Worm (Caenorhabditis elegans) whole organism, early embryonic: ENCODE measurements around the gene acr-15.

Experiments
- B0310.2 ChIP-seq: sonication (generic microtip); optimal IDR thresholded peaks from 2 replicates; lab custom pipeline; 2016; ENCODE audit warnings: mild to moderate bottlenecking, missing genetic modification characterization, missing compliant biosample characterization
- F13C5.2 ChIP-seq: sonication (generic microtip); optimal IDR thresholded peaks from 2 replicates; lab custom pipeline; 2017; ENCODE audit warnings: mild to moderate bottlenecking, missing genetic modification characterization, inconsistent platforms, missing compliant biosample characterization
- aly-1 ChIP-seq: sonication (generic microtip); optimal IDR thresholded peaks from 2 replicates; lab custom pipeline; 2016; ENCODE audit warnings: missing genetic modification characterization, missing compliant biosample characterization
- ama-1 ChIP-seq: fragments of 150-350 bp; optimal IDR thresholded peaks from 2 replicates; lab custom pipeline; 2014
- ceh-13 ChIP-seq: fragments of 200-800 bp; sonication (Bioruptor generic); optimal IDR thresholded peaks from 2 replicates; lab custom pipeline; 2018; ENCODE audit warnings: mild to moderate bottlenecking, missing genetic modification characterization, missing compliant biosample characterization
- ceh-36 ChIP-seq: sonication (generic microtip); optimal IDR thresholded peaks from 2 replicates; lab custom pipeline; 2016; ENCODE audit warnings: missing genetic modification characterization, inconsistent platforms, missing compliant biosample characterization
- ets-7 ChIP-seq: sonication (generic microtip); optimal IDR thresholded peaks from 2 replicates; lab custom pipeline; 2016; ENCODE audit warnings: missing genotype, missing genetic modification characterization, missing compliant biosample characterization
- flt-1 ChIP-seq: fragments of 200-800 bp; sonication (Bioruptor generic); IDR thresholded peaks from 2 replicates; pipeline ENCODE4 v1.3.6; 2022; ENCODE audit warnings: missing genetic modification characterization, missing compliant biosample characterization
- hmbx-1 ChIP-seq: sonication (generic microtip); optimal IDR thresholded peaks from 2 replicates; lab custom pipeline; 2016; ENCODE audit warnings: mild to moderate bottlenecking, missing genetic modification characterization, missing compliant biosample characterization
- hmg-4 ChIP-seq: fragments of 200-800 bp; sonication (Bioruptor generic); optimal IDR thresholded peaks from 2 replicates; lab custom pipeline; 2018; ENCODE audit warnings: mild to moderate bottlenecking, missing genetic modification characterization, missing compliant biosample characterization
- hnd-1 ChIP-seq: sonication (generic microtip); optimal IDR thresholded peaks from 2 replicates; lab custom pipeline; 2016; ENCODE audit warnings: missing genetic modification characterization, missing compliant biosample characterization
- pes-1 ChIP-seq: fragments of 200-800 bp; sonication (Bioruptor generic); IDR thresholded peaks from 2 replicates; pipeline ENCODE4 v1.3.6; 2022; ENCODE audit warnings: missing genetic modification reagents, missing genetic modification characterization, missing compliant biosample characterization
- scrt-1 ChIP-seq: fragments of 200-800 bp; sonication (Bioruptor generic); IDR thresholded peaks from 2 replicates; pipeline ENCODE4 v1.3.6; 2022; ENCODE audit warnings: missing genetic modification characterization, missing compliant biosample characterization
- sea-1 ChIP-seq: fragments of 200-800 bp; sonication (Bioruptor generic); conservative IDR thresholded peaks from 2 replicates; pipeline ENCODE4 v1.3.6; 2022; ENCODE audit warnings: missing genetic modification characterization, missing compliant biosample characterization
- tbx-11 ChIP-seq: fragments of 200-800 bp; sonication (Bioruptor generic); IDR thresholded peaks from 2 replicates; pipeline ENCODE4 v1.3.6; 2022; ENCODE audit warnings: missing genetic modification characterization, missing compliant biosample characterization
- tbx-37 ChIP-seq: fragments of 200-800 bp; sonication (Bioruptor generic); conservative IDR thresholded peaks from 2 replicates; pipeline ENCODE4 v1.3.6; 2022; ENCODE audit warnings: missing genetic modification reagents, missing genetic modification characterization, missing compliant biosample characterization
- tra-4 ChIP-seq: sonication (generic microtip); optimal IDR thresholded peaks from 2 replicates; lab custom pipeline; 2017; ENCODE audit warnings: missing genetic modification characterization, missing compliant biosample characterization

Gene acr-15

DNA sequence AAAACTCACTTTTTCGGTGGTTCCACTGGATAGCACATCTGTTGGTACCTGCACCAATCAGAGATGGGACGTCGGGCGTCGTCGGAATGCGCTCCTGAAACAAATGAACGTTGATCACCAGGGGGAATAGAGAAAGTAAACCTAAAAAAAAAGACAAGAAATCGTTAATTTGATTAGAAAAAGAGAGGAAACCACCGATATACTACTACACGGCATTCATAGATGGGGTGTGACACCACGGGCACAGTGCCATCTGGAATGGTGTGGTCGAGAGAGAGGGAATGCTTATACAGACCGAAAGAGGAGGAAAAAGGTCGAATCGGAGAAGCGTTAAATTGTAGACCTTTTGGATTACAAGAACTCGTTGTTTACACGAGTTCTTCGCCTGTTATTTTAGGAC, 35.6 kb downstream of the acr-15 start, which contains the start of gene C10B5.3:
Gene C10B5.3 (minus strand): TSS at position 101 of the 400 bp plus-strand sequence.
- TF ChIP-seq tbx-11 = no peak
- TF ChIP-seq scrt-1 (GFP tag; lab: Robert Waterston, UW) = no peak
- TF ChIP-seq ceh-13 = no peak
- no peak for TF ChIP-seq aly-1 (tag; lab: Kevin White, UChicago)
- TF ChIP-seq ceh-36 (tag; lab: Kevin White, UChicago) = no peak
- no peak for TF ChIP-seq ama-1 (lab: Kevin White, UChicago)
- no peak for TF ChIP-seq B0310.2 (tag; lab: Kevin White, UChicago)
- TF ChIP-seq F13C5.2 (tag; lab: Kevin White, UChicago) = no peak
- no peak for TF ChIP-seq hmg-4
- no peak for TF ChIP-seq tbx-37 (GFP tag; lab: Robert Waterston, UW)
- TF ChIP-seq flt-1 (GFP tag; lab: Robert Waterston, UW) = no peak
- TF ChIP-seq tra-4 (tag; lab: Kevin White, UChicago) = no peak
- no peak for TF ChIP-seq hnd-1 (tag; lab: Kevin White, UChicago)
- TF ChIP-seq hmbx-1 (tag; lab: Kevin White, UChicago) = no peak
- TF ChIP-seq sea-1 = no peak
- TF ChIP-seq ets-7 (tag; lab: Kevin White, UChicago) = no peak

DNA sequence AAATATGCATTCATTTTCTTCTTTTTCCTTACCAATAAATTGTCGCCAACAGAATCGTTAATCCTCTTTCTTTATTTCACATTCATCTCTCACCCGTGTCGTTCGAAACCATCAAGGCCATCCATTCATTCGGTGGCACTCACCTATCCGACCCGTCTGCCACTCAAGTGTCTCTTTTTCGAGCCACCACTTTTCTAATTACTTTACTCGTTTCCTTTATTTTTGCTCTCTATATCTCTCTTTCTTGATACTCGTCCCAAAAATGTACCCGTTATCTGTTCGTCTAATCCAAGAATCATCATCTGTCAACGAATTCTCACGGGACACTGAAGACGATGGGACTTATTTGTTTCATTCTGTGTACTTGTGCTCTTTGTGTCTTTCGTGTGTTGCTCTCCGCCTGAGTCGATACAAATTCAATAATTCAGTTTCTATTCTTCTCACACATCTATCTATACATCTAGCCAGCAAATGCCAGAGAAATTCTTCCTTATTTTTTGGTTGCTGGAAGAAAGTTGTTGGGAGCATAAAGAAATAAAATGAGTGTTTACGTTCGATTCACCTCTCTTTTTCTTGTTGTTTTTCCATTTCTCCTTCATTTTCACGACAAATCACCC, 40.3 kb downstream of the acr-15 start:
- TF ChIP-seq ceh-36 (tag; lab: Kevin White, UChicago) (no peak), tbx-37 (GFP tag; lab: Robert Waterston, UW) (no peak), B0310.2 (tag; lab: Kevin White, UChicago) (no peak), aly-1 (tag; lab: Kevin White, UChicago) (no peak)

DNA sequence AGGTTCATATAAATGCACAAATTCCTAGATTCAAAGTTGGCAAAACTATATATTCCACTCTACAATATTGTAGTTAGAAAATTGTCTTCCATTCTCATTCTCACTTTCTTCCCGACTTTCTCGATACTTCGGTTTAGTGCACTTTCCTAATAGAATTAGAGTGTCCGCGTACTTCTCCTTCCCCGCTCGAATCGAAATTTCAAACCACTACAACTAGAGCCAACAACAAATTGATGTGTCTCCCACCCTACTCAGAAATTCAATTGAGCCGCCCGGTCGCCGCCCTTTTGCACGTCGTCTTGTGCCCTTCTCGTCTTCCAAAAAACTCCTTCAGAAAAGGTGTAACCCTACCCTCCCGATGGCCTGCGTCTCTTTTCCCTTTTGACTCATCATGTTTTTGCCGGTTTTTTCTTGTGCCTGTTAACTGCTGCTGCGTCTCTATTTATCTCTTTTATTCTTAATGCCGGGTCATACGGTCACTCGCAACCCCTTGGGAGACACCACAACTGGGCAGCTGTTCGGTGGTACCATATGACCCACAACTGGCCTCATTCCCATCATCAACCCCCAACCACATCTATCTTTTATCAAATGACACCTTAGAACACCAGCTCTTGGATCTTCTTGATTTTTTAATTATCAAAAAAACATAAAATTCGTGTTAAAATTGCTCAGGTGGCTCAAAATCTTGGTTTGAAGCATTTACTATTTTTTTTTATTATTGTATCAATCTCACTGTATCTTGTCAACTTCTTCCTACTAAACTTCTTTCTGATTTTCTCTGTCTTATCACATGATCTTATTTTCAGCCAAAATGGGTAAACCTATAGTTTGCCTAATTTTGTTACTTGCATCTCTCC, 41.8 kb downstream of the acr-15 start, which contains the start of gene tag-196:
Gene tag-196 (plus strand): TSS at position 810 of the 860 bp plus-strand sequence.
- no peak for TF ChIP-seq F13C5.2 (tag; lab: Kevin White, UChicago)
- no peak for TF ChIP-seq scrt-1 (GFP tag; lab: Robert Waterston, UW)
- no peak for TF ChIP-seq ceh-36 (tag; lab: Kevin White, UChicago)
- TF ChIP-seq flt-1 (GFP tag; lab: Robert Waterston, UW) = no peak
- no peak for TF ChIP-seq hmg-4
- TF ChIP-seq tra-4 (tag; lab: Kevin White, UChicago) = no peak
- TF ChIP-seq tbx-37 (GFP tag; lab: Robert Waterston, UW) = no peak
- TF ChIP-seq ama-1 (lab: Kevin White, UChicago) = no peak
- no peak for TF ChIP-seq ets-7 (tag; lab: Kevin White, UChicago)
- no peak for TF ChIP-seq hnd-1 (tag; lab: Kevin White, UChicago)

DNA sequence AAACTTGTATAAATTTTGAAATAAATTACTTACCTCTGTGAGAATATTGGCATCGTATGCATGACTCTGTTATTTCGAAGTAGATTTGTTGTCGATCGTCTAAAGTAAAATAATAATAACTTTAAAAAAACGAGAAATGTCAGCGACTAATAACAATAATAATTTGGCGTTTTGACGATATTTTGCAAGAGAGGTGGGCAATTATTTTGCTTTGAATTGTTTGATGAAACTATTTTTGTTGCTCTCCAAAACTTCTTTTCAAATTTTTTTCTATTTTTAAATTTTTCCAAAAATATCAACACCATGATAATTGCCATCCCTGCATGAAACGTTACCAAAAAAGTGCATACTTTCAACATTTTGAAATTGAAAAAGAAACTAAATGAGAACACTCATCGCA, 46.7 kb downstream of the acr-15 start, which contains the start of gene F41E6.7:
Gene F41E6.7 (minus strand): TSS at position 101 of the 400 bp plus-strand sequence.
- no peak for TF ChIP-seq tbx-11
- TF ChIP-seq F13C5.2 (tag; lab: Kevin White, UChicago) = no peak
- TF ChIP-seq hnd-1 (tag; lab: Kevin White, UChicago) = no peak
- no peak for TF ChIP-seq flt-1 (GFP tag; lab: Robert Waterston, UW)
- no peak for TF ChIP-seq tra-4 (tag; lab: Kevin White, UChicago)
- TF ChIP-seq ets-7 (tag; lab: Kevin White, UChicago) = no peak
- no peak for TF ChIP-seq sea-1
- TF ChIP-seq ceh-36 (tag; lab: Kevin White, UChicago) = no peak
- no peak for TF ChIP-seq pes-1
- TF ChIP-seq hmbx-1 (tag; lab: Kevin White, UChicago) = no peak
- TF ChIP-seq hmg-4 = no peak
- no peak for TF ChIP-seq ama-1 (lab: Kevin White, UChicago)
- no peak for TF ChIP-seq scrt-1 (GFP tag; lab: Robert Waterston, UW)
- no peak for TF ChIP-seq tbx-37 (GFP tag; lab: Robert Waterston, UW)
- TF ChIP-seq aly-1 (tag; lab: Kevin White, UChicago) = no peak
- TF ChIP-seq ceh-13 = no peak
- TF ChIP-seq B0310.2 (tag; lab: Kevin White, UChicago) = no peak

DNA sequence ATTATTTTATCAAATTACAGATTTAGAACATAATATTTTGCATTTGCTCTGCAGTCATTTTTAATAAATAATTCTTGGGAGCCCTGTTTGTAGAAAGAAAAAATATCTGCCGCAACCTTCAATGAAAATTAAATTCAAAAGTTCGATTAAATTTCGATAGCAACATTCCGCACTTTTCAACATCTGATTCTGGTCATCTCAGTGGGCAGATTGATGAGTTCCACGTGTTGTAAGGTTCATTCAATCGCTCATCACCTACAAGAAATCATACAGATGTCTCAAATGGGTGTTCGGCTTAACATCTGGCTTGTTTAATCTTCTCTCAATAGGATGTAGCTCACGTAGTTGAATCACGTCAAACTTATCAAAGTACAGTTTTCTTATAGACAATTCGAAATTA, 47.5 kb downstream of the acr-15 start:
- TF ChIP-seq ceh-36 (tag; lab: Kevin White, UChicago) = no peak
- TF ChIP-seq ceh-13 = no peak
- TF ChIP-seq hmbx-1 (tag; lab: Kevin White, UChicago) = no peak
- TF ChIP-seq tbx-37 (GFP tag; lab: Robert Waterston, UW) = no peak
- no peak for TF ChIP-seq hnd-1 (tag; lab: Kevin White, UChicago)
- TF ChIP-seq tbx-11 = no peak
- TF ChIP-seq F13C5.2 (tag; lab: Kevin White, UChicago) = no peak
- no peak for TF ChIP-seq scrt-1 (GFP tag; lab: Robert Waterston, UW)
- TF ChIP-seq flt-1 (GFP tag; lab: Robert Waterston, UW) = no peak
- no peak for TF ChIP-seq B0310.2 (tag; lab: Kevin White, UChicago)
- no peak for TF ChIP-seq aly-1 (tag; lab: Kevin White, UChicago)
- TF ChIP-seq ets-7 (tag; lab: Kevin White, UChicago) = no peak
- no peak for TF ChIP-seq pes-1
- TF ChIP-seq tra-4 (tag; lab: Kevin White, UChicago) = no peak
- TF ChIP-seq hmg-4 = no peak
- no peak for TF ChIP-seq sea-1
- TF ChIP-seq ama-1 (lab: Kevin White, UChicago) = no peak

DNA sequence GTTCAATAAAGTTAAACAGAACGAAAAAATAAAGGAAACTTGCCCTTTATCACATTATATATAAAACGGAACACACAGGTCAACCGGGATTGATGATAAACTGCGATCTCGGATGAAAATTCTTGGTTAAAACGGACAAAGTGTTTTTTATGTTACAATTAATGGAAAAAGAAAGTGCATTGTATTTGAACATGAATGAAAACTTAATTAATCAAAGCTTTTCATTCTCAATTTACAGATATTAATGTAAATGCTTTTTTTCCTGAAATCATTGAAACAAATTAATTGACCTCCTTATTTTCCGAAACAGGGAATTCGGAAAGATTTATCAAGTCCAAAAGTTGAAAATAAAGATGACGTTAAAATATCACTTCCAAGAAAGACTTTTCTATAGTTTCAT, 48.9 kb downstream of the acr-15 start, which contains the start of gene F41E6.8:
Gene F41E6.8 (minus strand): TSS at position 101 of the 400 bp plus-strand sequence.
- TF ChIP-seq F13C5.2 (tag; lab: Kevin White, UChicago) (no peak), ets-7 (tag; lab: Kevin White, UChicago) (no peak), aly-1 (tag; lab: Kevin White, UChicago) (no peak), tbx-37 (GFP tag; lab: Robert Waterston, UW) (no peak), hnd-1 (tag; lab: Kevin White, UChicago) (no peak), sea-1 (no peak), ceh-36 (tag; lab: Kevin White, UChicago) (no peak), B0310.2 (tag; lab: Kevin White, UChicago) (no peak), scrt-1 (GFP tag; lab: Robert Waterston, UW) (no peak), tbx-11 (no peak)
